Worm (Caenorhabditis elegans): ENCODE measurements around the gene ZC190.6.
"Not testable (repeated sequence)": the region's sequence is repeated elsewhere in the genome, so short reads cannot be mapped to it uniquely, and the experiment has no call there.

DNA sequence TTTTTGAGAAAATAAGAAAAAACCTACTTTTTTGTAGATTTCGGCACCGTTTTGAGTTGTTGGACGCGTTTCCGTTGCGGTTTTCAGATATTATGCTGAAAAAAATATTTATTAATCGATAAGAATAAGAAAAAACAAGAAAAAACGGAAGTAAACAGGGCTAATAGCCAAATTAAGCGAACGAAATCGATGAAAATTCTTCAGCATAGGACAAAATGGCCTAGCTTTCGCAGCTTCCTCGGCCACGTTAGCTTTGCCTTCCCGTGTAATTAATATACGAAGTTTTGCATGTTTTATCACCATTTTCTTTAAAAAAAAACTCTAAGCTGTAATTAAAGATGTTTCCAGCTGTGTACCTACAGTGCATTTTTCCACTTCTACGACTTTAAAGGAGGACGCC is 19.1 kb upstream of the ZC190.6 start, which contains the start of gene ZC190.10:
- TF ChIP-seq unc-42, ceh-2, hlh-15, ztf-16, nhr-11, nfya-1, sdc-2, hlh-8, pha-4, rnt-1 (tag; optimal IDR thresholded peaks at IDR 0.05): not testable (repeated sequence)

Measured in whole organism, late embryonic.